Worm (Caenorhabditis elegans): ENCODE measurements around the gene cnc-4.

Gene cnc-4

DNA sequence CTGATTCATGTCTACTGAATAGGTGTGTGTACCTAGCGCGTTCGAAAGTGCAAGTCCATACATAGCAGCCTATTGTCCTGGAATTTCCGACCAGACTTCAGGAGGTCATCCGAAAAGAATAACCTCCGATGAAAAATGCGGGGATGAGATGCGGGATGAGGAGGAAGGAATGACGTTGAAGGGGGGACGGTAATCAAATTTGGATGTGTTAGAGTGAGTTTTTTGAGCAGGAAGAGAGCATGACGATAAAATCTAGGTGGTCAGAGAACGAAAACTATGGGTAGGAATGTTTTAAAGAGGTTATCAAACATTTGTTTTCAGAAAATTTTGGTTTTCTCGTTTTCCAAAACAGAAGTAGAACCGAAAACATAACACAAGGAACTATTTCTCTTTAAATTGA, 39.0 kb downstream of the cnc-4 start:
- TF ChIP-seq nhr-10 (tag; optimal IDR thresholded peaks at IDR 0.05) (no peak), sma-9 (GFP tag; optimal IDR thresholded peaks at IDR 0.05) (peak; percentile 28), sma-9 (tag; optimal IDR thresholded peaks at IDR 0.05) (no peak), lin-11 (tag; optimal IDR thresholded peaks at IDR 0.05) (no peak), gmeb-1 (tag; optimal IDR thresholded peaks at IDR 0.05) (no peak)

DNA sequence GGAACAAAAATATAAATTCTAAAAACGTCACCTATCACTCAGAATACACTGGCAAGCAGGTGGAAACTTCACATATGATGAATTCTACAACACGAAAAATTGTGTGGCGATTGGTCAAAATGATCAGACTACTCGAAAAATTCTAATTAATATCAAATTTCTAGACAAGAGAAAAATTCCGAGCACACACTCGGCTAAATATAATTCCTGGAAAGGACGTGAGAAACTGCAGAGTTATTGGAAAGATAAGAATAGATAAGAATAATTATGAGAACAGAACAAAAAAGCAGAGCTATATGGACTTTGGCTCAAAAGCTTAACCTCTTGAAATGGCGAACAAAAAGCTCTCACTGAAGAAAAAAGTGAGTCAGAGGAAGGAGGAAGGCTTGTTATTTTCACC, 40.3 kb downstream of the cnc-4 start:
- no peak for TF ChIP-seq R02D3.7 (tag; optimal IDR thresholded peaks at IDR 0.05)
- TF ChIP-seq ztf-11 (tag; optimal IDR thresholded peaks at IDR 0.05): no peak
- TF ChIP-seq fos-1 (tag; optimal IDR thresholded peaks at IDR 0.05): no peak
- TF ChIP-seq ceh-82 (tag; optimal IDR thresholded peaks at IDR 0.05): no peak
- TF ChIP-seq alr-1 (tag; optimal IDR thresholded peaks at IDR 0.05): no peak
- no peak for TF ChIP-seq nhr-12 (tag; optimal IDR thresholded peaks at IDR 0.05)
- no peak for TF ChIP-seq gmeb-1 (tag; optimal IDR thresholded peaks at IDR 0.05)
- no peak for TF ChIP-seq snpc-4 (tag; optimal IDR thresholded peaks at IDR 0.05)
- no peak for TF ChIP-seq dmd-4 (tag; optimal IDR thresholded peaks at IDR 0.05)
- TF ChIP-seq sma-9 (GFP tag; optimal IDR thresholded peaks at IDR 0.05): no peak
- TF ChIP-seq sma-9 (tag; optimal IDR thresholded peaks at IDR 0.05): no peak
- no peak for TF ChIP-seq skn-1 (tag; optimal IDR thresholded peaks at IDR 0.05)

DNA sequence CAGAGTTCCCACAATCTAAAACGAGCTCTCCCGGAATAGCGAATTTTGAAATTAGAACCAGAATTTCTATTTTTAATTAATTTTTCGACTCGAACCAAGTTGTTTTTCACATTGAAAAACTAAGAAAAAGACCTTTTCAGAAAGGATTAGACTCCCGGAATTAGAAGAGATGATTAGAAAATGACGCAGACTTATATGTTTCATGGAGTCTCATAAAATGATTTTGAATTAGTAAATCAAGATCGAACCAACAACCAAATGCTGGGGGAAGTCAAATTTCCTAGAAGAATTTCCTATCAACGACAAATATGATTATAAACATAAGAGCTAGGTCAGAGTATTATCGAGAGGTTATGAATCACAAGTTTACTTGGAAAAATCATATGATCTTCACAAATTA, 41.6 kb downstream of the cnc-4 start:
- TF ChIP-seq ceh-82 (tag; optimal IDR thresholded peaks at IDR 0.05): no peak
- TF ChIP-seq C34F6.9 (tag; optimal IDR thresholded peaks at IDR 0.05): peak; percentile 14

DNA sequence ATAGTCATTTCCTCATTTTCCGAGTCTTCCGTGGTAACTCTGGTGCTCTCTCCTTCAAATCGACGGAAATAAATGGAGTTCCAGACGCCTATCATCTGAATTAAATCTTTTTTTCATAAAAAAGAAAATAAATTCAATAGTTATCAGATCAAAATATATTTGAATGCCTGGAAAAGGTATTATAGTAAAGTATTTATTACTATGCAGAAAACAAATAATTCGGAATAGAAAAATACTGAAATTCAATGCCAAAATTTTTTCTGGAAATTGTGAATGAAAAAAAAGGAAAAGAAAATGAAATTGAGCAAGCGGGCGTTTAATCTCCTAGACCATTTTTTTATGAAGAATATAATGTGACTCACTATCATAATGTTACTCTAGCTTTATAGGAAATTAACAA, 44.5 kb downstream of the cnc-4 start, which contains the start of gene C38C3.6:
TSS of gene C38C3.6 (minus strand) at position 101 of the 400 bp plus-strand sequence.
- no peak for TF ChIP-seq aly-2 (tag; optimal IDR thresholded peaks at IDR 0.05)
- no peak for TF ChIP-seq nhr-237 (tag; optimal IDR thresholded peaks at IDR 0.05)
- TF ChIP-seq nhr-129 (tag; optimal IDR thresholded peaks at IDR 0.05): no peak
- TF ChIP-seq gmeb-1 (tag; optimal IDR thresholded peaks at IDR 0.05): no peak
- no peak for TF ChIP-seq sma-9 (GFP tag; optimal IDR thresholded peaks at IDR 0.05)
- TF ChIP-seq sma-9 (tag; optimal IDR thresholded peaks at IDR 0.05): no peak
- TF ChIP-seq lin-11 (tag; optimal IDR thresholded peaks at IDR 0.05): no peak
- TF ChIP-seq egl-27 (tag; optimal IDR thresholded peaks at IDR 0.05): no peak
- TF ChIP-seq ZK546.5 (tag; optimal IDR thresholded peaks at IDR 0.05): no peak
- TF ChIP-seq nhr-23 (tag; optimal IDR thresholded peaks at IDR 0.05): no peak
- no peak for TF ChIP-seq zag-1 (tag; optimal IDR thresholded peaks at IDR 0.05)
- TF ChIP-seq alr-1 (tag; optimal IDR thresholded peaks at IDR 0.05): no peak

DNA sequence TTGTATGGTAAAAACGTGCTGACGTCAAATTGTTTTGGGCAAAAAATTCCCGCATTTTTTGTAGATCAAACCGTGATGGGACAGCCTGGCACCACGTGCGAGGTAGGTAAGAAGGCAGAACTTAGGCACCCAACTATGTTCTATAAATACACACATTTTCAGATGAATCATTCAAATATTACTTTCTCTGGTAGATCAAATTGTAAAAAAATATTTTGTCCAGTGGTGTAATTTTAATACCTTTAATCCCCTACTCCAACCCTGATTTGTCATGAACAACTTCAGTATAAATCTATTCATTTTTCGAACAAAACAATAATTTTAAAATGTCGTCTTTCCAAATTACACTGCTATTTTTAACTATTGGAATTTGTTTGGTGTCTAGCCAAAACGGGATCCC, 47.5 kb downstream of the cnc-4 start, which contains the start of gene spig-7:
TSS of gene spig-7 (plus strand) at position 301 of the 400 bp plus-strand sequence.
- TF ChIP-seq alr-1 (tag; optimal IDR thresholded peaks at IDR 0.05) (no peak), nhr-21 (tag; optimal IDR thresholded peaks at IDR 0.05) (no peak), nhr-23 (tag; optimal IDR thresholded peaks at IDR 0.05) (no peak), ztf-11 (tag; optimal IDR thresholded peaks at IDR 0.05) (no peak), ztf-1 (GFP tag; conservative IDR thresholded peaks at IDR 0.05) (no peak), elt-3 (tag; optimal IDR thresholded peaks at IDR 0.05) (no peak), lin-13 (GFP tag; optimal IDR thresholded peaks at IDR 0.05) (no peak), nhr-10 (tag; optimal IDR thresholded peaks at IDR 0.05) (no peak), egl-27 (tag; optimal IDR thresholded peaks at IDR 0.05) (no peak), mbf-1 (tag; optimal IDR thresholded peaks at IDR 0.05) (no peak), ceh-16 (tag; optimal IDR thresholded peaks at IDR 0.05) (no peak), aly-2 (tag; optimal IDR thresholded peaks at IDR 0.05) (no peak), nhr-11 (tag; optimal IDR thresholded peaks at IDR 0.05) (no peak), Y55F3AM.14 (GFP tag; optimal IDR thresholded peaks at IDR 0.05) (no peak), sma-3 (GFP tag; optimal IDR thresholded peaks at IDR 0.05) (no peak), snpc-4 (tag; optimal IDR thresholded peaks at IDR 0.05) (no peak), lsy-2 (tag; optimal IDR thresholded peaks at IDR 0.05) (no peak), lin-39 (tag; optimal IDR thresholded peaks at IDR 0.05) (no peak)

DNA sequence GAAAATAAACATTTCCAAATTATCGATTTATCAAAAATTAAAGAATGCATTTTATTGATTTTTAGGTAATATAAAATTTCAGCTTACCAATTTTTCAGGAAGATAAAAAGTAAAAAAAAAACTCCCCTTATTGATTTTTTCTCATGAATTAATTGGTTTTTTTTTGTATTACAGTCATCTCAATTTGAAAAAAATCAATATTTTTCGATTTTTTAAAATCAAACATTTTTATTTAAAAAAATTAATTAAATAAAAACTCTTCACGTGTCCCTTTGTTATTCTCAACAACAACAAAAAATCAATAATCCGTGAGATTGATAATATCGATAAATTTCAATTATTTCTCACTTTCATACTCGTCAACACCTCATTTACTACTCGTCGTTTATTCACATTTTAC, 48.3 kb downstream of the cnc-4 start, which contains the start of gene C38C3.3:
TSS of gene C38C3.3 (plus strand) at position 301 of the 400 bp plus-strand sequence.
- no peak for TF ChIP-seq elt-1 (tag; optimal IDR thresholded peaks at IDR 0.05)
- TF ChIP-seq R02D3.7 (tag; optimal IDR thresholded peaks at IDR 0.05): no peak
- no peak for TF ChIP-seq nhr-12 (tag; optimal IDR thresholded peaks at IDR 0.05)
- no peak for TF ChIP-seq skn-1 (tag; optimal IDR thresholded peaks at IDR 0.05)
- TF ChIP-seq F13H6.1 (tag; optimal IDR thresholded peaks at IDR 0.05): no peak

Data from whole organism, L2 larva.